Worm (Caenorhabditis elegans): ENCODE data around the gene ftn-1.

The ftn-1 gene

ce11 chrV:7532947-7533346 is 14.4 kb downstream of the ftn-1 start, which contains the start of gene C54F6.3:
Gene C54F6.3 (plus strand): TSS chrV:7533247.
- TF ChIP-seq ztf-4 (tag; optimal IDR thresholded peaks at IDR 0.05): no peak
- TF ChIP-seq egl-27 (tag; optimal IDR thresholded peaks at IDR 0.05): no peak

- TF ChIP-seq nhr-28 (tag; optimal IDR thresholded peaks at IDR 0.05) (no peak), fos-1 (tag; optimal IDR thresholded peaks at IDR 0.05) (no peak), skn-1 (tag; optimal IDR thresholded peaks at IDR 0.05) (no peak)
These were observed 17.5 kb downstream of the ftn-1 start, which contains the start of gene swt-2 for ce11 chrV:7529840-7530239. Gene swt-2 (plus strand): TSS chrV:7530140.

ce11 chrV:7528816-7529215 is 18.6 kb downstream of the ftn-1 start, which contains the start of gene C54F6.5:
Gene C54F6.5 (plus strand): TSS chrV:7529116.
- TF ChIP-seq ceh-82 (tag; optimal IDR thresholded peaks at IDR 0.05): no peak
- no peak for TF ChIP-seq nhr-67 (tag; optimal IDR thresholded peaks at IDR 0.05)
- no peak for TF ChIP-seq ceh-9 (tag; optimal IDR thresholded peaks at IDR 0.05)
- no peak for TF ChIP-seq nhr-11 (tag; optimal IDR thresholded peaks at IDR 0.05)
- TF ChIP-seq daf-12 (tag; optimal IDR thresholded peaks at IDR 0.05): no peak
- no peak for TF ChIP-seq ztf-4 (tag; optimal IDR thresholded peaks at IDR 0.05)
- no peak for TF ChIP-seq nhr-12 (tag; optimal IDR thresholded peaks at IDR 0.05)
- TF ChIP-seq nhr-76 (tag; optimal IDR thresholded peaks at IDR 0.05): no peak
- no peak for TF ChIP-seq unc-39 (tag; optimal IDR thresholded peaks at IDR 0.05)
- TF ChIP-seq lin-39 (tag; optimal IDR thresholded peaks at IDR 0.05): no peak
- TF ChIP-seq nhr-237 (tag; optimal IDR thresholded peaks at IDR 0.05): no peak
- TF ChIP-seq jun-1 (tag; optimal IDR thresholded peaks at IDR 0.05): no peak
- no peak for TF ChIP-seq elt-3 (tag; optimal IDR thresholded peaks at IDR 0.05)
- TF ChIP-seq ceh-28 (tag; optimal IDR thresholded peaks at IDR 0.05): no peak
- no peak for TF ChIP-seq unc-62 (GFP tag; optimal IDR thresholded peaks at IDR 0.05)
- no peak for TF ChIP-seq egl-5 (tag; optimal IDR thresholded peaks at IDR 0.05)
- no peak for TF ChIP-seq nhr-25 (tag; optimal IDR thresholded peaks at IDR 0.05)

- TF ChIP-seq fkh-2 (tag; optimal IDR thresholded peaks at IDR 0.05) (no peak), ceh-9 (tag; optimal IDR thresholded peaks at IDR 0.05) (no peak), egl-5 (tag; optimal IDR thresholded peaks at IDR 0.05) (no peak), nhr-77 (tag; optimal IDR thresholded peaks at IDR 0.05) (no peak), zag-1 (tag; optimal IDR thresholded peaks at IDR 0.05) (no peak), egl-27 (tag; optimal IDR thresholded peaks at IDR 0.05) (no peak), fos-1 (tag; optimal IDR thresholded peaks at IDR 0.05) (no peak), unc-62 (GFP tag; optimal IDR thresholded peaks at IDR 0.05) (no peak), skn-1 (tag; optimal IDR thresholded peaks at IDR 0.05) (no peak), elt-1 (tag; optimal IDR thresholded peaks at IDR 0.05) (no peak), pha-4 (tag; optimal IDR thresholded peaks at IDR 0.05) (no peak), ceh-16 (tag; optimal IDR thresholded peaks at IDR 0.05) (no peak), lin-15B (tag; optimal IDR thresholded peaks at IDR 0.05) (no peak)
These were observed 20.2 kb downstream of the ftn-1 start, which contains the start of gene C54F6.17 for ce11 chrV:7527153-7527552. Gene C54F6.17 (plus strand): TSS chrV:7527453.

- no peak for TF ChIP-seq nhr-67 (tag; optimal IDR thresholded peaks at IDR 0.05)
- no peak for TF ChIP-seq jun-1 (tag; optimal IDR thresholded peaks at IDR 0.05)
- TF ChIP-seq nhr-12 (tag; optimal IDR thresholded peaks at IDR 0.05): no peak
- TF ChIP-seq lin-15B (tag; optimal IDR thresholded peaks at IDR 0.05): no peak
- TF ChIP-seq unc-39 (tag; optimal IDR thresholded peaks at IDR 0.05): no peak
- TF ChIP-seq elt-2 (tag; optimal IDR thresholded peaks at IDR 0.05): no peak
- TF ChIP-seq egl-5 (tag; optimal IDR thresholded peaks at IDR 0.05): no peak
- no peak for TF ChIP-seq ceh-82 (tag; optimal IDR thresholded peaks at IDR 0.05)
- no peak for TF ChIP-seq ceh-9 (tag; optimal IDR thresholded peaks at IDR 0.05)
- TF ChIP-seq snpc-4 (tag; optimal IDR thresholded peaks at IDR 0.05): no peak
- no peak for TF ChIP-seq ama-1 (optimal IDR thresholded peaks at IDR 0.05)
- no peak for TF ChIP-seq sea-2 (GFP tag; optimal IDR thresholded peaks at IDR 0.05)
- no peak for TF ChIP-seq lsy-12 (tag; optimal IDR thresholded peaks at IDR 0.05)
- no peak for TF ChIP-seq ztf-11 (tag; optimal IDR thresholded peaks at IDR 0.05)
- no peak for TF ChIP-seq pqm-1 (tag; optimal IDR thresholded peaks at IDR 0.05)
- TF ChIP-seq ztf-4 (tag; optimal IDR thresholded peaks at IDR 0.05): no peak
- TF ChIP-seq nhr-237 (tag; optimal IDR thresholded peaks at IDR 0.05): no peak
- TF ChIP-seq hmg-11 (tag; optimal IDR thresholded peaks at IDR 0.05): no peak
- no peak for TF ChIP-seq nhr-28 (tag; optimal IDR thresholded peaks at IDR 0.05)
- no peak for TF ChIP-seq ceh-28 (tag; optimal IDR thresholded peaks at IDR 0.05)
These were observed 21.7 kb downstream of the ftn-1 start, which contains the start of gene C54F6.18 for ce11 chrV:7525695-7526094. Gene C54F6.18 (plus strand): TSS chrV:7525995.
